Fruit fly (Drosophila melanogaster) whole organism, embryonic: Measurements from ENCODE around the gene clumsy.

Source experiments
- BEAF-32 ChIP-seq: fragments of 200-800 bp; sonication (Bioruptor generic); optimal IDR thresholded peaks from 3 replicates; lab custom pipeline; 2017; ENCODE audit warnings: missing biosample characterization, missing genetic modification characterization, mild to moderate bottlenecking, moderate library complexity, missing genetic modification reagents
- CG10267 ChIP-seq: fragments of 200-800 bp; sonication (Bioruptor generic); optimal IDR thresholded peaks from 2 replicates; lab custom pipeline; 2018; ENCODE audit warnings: missing biosample characterization, mild to moderate bottlenecking, missing genetic modification characterization, moderate library complexity
- CG10543 ChIP-seq: fragments of 200-800 bp; sonication (Bioruptor generic); optimal IDR thresholded peaks from 3 replicates; lab custom pipeline; 2017; ENCODE audit warnings: missing biosample characterization, mild to moderate bottlenecking, missing genetic modification characterization, moderate library complexity
- CG1233 ChIP-seq: fragments of 200-800 bp; sonication (Bioruptor generic); optimal IDR thresholded peaks from 4 replicates; lab custom pipeline; 2018; ENCODE audit warnings: missing biosample characterization, mild to moderate bottlenecking, missing genetic modification characterization
- CG12391 ChIP-seq: fragments of 200-800 bp; sonication (Bioruptor generic); optimal IDR thresholded peaks from 3 replicates; lab custom pipeline; 2018; ENCODE audit warnings: missing biosample characterization, mild to moderate bottlenecking, missing genetic modification characterization, moderate library complexity
- CG12769 ChIP-seq: fragments of 200-800 bp; sonication (Bioruptor generic); optimal IDR thresholded peaks from 2 replicates; lab custom pipeline; 2019; ENCODE audit warnings: missing biosample characterization, mild to moderate bottlenecking, missing genetic modification characterization, moderate library complexity
- CG1529 ChIP-seq: fragments of 200-800 bp; sonication (Bioruptor generic); optimal IDR thresholded peaks from 3 replicates; lab custom pipeline; 2018; ENCODE audit warnings: missing biosample characterization, missing genetic modification characterization
- CG16863 ChIP-seq: fragments of 200-800 bp; sonication (Bioruptor generic); optimal IDR thresholded peaks from 3 replicates; lab custom pipeline; 2016; ENCODE audit warnings: missing biosample characterization, missing genetic modification characterization
- CG17568 ChIP-seq: fragments of 200-800 bp; sonication (Bioruptor generic); optimal IDR thresholded peaks from 2 replicates; lab custom pipeline; 2018; ENCODE audit warnings: missing biosample characterization, mild to moderate bottlenecking, missing genetic modification characterization, moderate library complexity
- CG17829 ChIP-seq: fragments of 200-800 bp; optimal IDR thresholded peaks from 2 replicates; lab custom pipeline; 2019; ENCODE audit warnings: missing biosample characterization, mild to moderate bottlenecking, missing genetic modification characterization, moderate library complexity
- CG1832 ChIP-seq: fragments of 200-800 bp; sonication (Bioruptor generic); optimal IDR thresholded peaks from 2 replicates; lab custom pipeline; 2017; ENCODE audit warnings: missing biosample characterization, mild to moderate bottlenecking, missing genetic modification characterization, inconsistent platforms
- CG2116 ChIP-seq: fragments of 200-800 bp; sonication (Bioruptor generic); optimal IDR thresholded peaks from 3 replicates; lab custom pipeline; 2018; ENCODE audit warnings: missing biosample characterization, mild to moderate bottlenecking, missing genetic modification characterization
- CG30403 ChIP-seq: fragments of 200-800 bp; sonication (Bioruptor generic); optimal IDR thresholded peaks from 3 replicates; lab custom pipeline; 2016; ENCODE audit warnings: missing biosample characterization, missing genetic modification characterization
- CG31441 ChIP-seq: fragments of 200-800 bp; sonication (Bioruptor generic); IDR thresholded peaks from 2 replicates; pipeline ENCODE4 v1.3.6; 2022; ENCODE audit warnings: missing biosample characterization, missing genetic modification characterization
- CG4282 ChIP-seq: fragments of 200-800 bp; sonication (Bioruptor generic); optimal IDR thresholded peaks from 2 replicates; lab custom pipeline; 2016; ENCODE audit warnings: missing biosample characterization, missing genetic modification characterization
- CG4424 ChIP-seq: fragments of 200-800 bp; sonication (Bioruptor generic); optimal IDR thresholded peaks from 3 replicates; lab custom pipeline; 2016; ENCODE audit warnings: missing biosample characterization, missing genetic modification characterization
- CG7357 ChIP-seq: fragments of 200-800 bp; sonication (Bioruptor generic); IDR thresholded peaks from 3 replicates; pipeline ENCODE4 v1.3.6; 2022; ENCODE audit warnings: missing biosample characterization, missing genetic modification characterization
- CG8290 ChIP-seq, 3 experiments: fragments of 200-800 bp; sonication (Bioruptor generic); optimal IDR thresholded peaks; 2 replicates each; lab custom pipeline; 2016 to 2019; ENCODE audit warnings: missing biosample characterization in 3 of 3, missing genetic modification characterization in 3 of 3, mild to moderate bottlenecking in 2 of 3, moderate library complexity in 1 of 3
- CG9797 ChIP-seq: fragments of 200-800 bp; sonication (Bioruptor generic); optimal IDR thresholded peaks from 3 replicates; lab custom pipeline; 2018; ENCODE audit warnings: missing biosample characterization, mild to moderate bottlenecking, missing genetic modification characterization
- CG9932 ChIP-seq: fragments of 200-800 bp; sonication (Bioruptor generic); IDR thresholded peaks from 2 replicates; pipeline ENCODE4 v1.3.6; 2022; ENCODE audit warnings: missing biosample characterization, missing genetic modification characterization
- D19A ChIP-seq: fragments of 200-800 bp; optimal IDR thresholded peaks from 3 replicates; lab custom pipeline; 2019; ENCODE audit warnings: missing biosample characterization, mild to moderate bottlenecking, missing genetic modification characterization, moderate library complexity
- E2f2 ChIP-seq: fragments of 200-800 bp; sonication (Bioruptor generic); IDR thresholded peaks from 2 replicates; pipeline ENCODE4 v1.3.6; 2022; ENCODE audit warnings: missing biosample characterization, missing genetic modification characterization
- Ets65A ChIP-seq: fragments of 200-800 bp; sonication (Bioruptor generic); peaks from one replicate; lab custom pipeline; 2016; ENCODE audit warnings: missing biosample characterization, missing genetic modification characterization
- Gug ChIP-seq: fragments of 200-800 bp; sonication (Bioruptor generic); IDR thresholded peaks from 4 replicates; pipeline ENCODE4 v1.3.6; 2022; ENCODE audit warnings: missing biosample characterization, missing genetic modification characterization
- H2.0 ChIP-seq: fragments of 200-800 bp; sonication (Bioruptor generic); IDR thresholded peaks from 2 replicates; pipeline ENCODE4 v1.3.6; 2022; ENCODE audit warnings: missing biosample characterization, missing genetic modification characterization
- HLH3B ChIP-seq: fragments of 200-800 bp; sonication (Bioruptor generic); IDR thresholded peaks from 2 replicates; pipeline ENCODE4 v1.3.6; 2022; ENCODE audit warnings: missing biosample characterization, missing genetic modification characterization
- HmgZ ChIP-seq: fragments of 200-800 bp; sonication (Bioruptor generic); optimal IDR thresholded peaks from 2 replicates; lab custom pipeline; 2018; ENCODE audit warnings: missing biosample characterization, mild to moderate bottlenecking, missing genetic modification characterization
- Hr51 ChIP-seq, 2 experiments: fragments of 200-800 bp; sonication (Bioruptor generic); optimal IDR thresholded peaks; 2 replicates in 1 of 2; 3 replicates in 1 of 2; lab custom pipeline; 2016 to 2018; ENCODE audit warnings: missing biosample characterization in 2 of 2, missing genetic modification characterization in 2 of 2, mild to moderate bottlenecking in 1 of 2, moderate library complexity in 1 of 2
- Lhr ChIP-seq: fragments of 200-800 bp; sonication (Bioruptor generic); optimal IDR thresholded peaks from 3 replicates; lab custom pipeline; 2017; ENCODE audit warnings: mild to moderate bottlenecking, missing biosample characterization, missing genetic modification reagents, missing genetic modification characterization
- Lim3 ChIP-seq: fragments of 200-800 bp; sonication (Bioruptor generic); IDR thresholded peaks from 2 replicates; pipeline ENCODE4 v1.3.6; 2022; ENCODE audit warnings: missing biosample characterization, missing genetic modification characterization
- MBD-R2 ChIP-seq: fragments of 200-800 bp; sonication (Bioruptor generic); IDR thresholded peaks from 2 replicates; pipeline ENCODE4 v1.3.6; 2022; ENCODE audit warnings: missing biosample characterization, missing genetic modification characterization
- Scr ChIP-seq: fragments of 200-800 bp; sonication (Bioruptor generic); IDR thresholded peaks from 2 replicates; pipeline ENCODE4 v1.3.6; 2022; ENCODE audit warnings: missing biosample characterization, missing genetic modification characterization; ENCODE audit not compliant: partially characterized antibody
- Side ChIP-seq: fragments of 200-800 bp; sonication (Bioruptor generic); optimal IDR thresholded peaks from 2 replicates; lab custom pipeline; 2016; ENCODE audit warnings: missing biosample characterization, missing genetic modification characterization
- Sin3A ChIP-seq: fragments of >200 bp; optimal IDR thresholded peaks from 2 replicates; lab custom pipeline; 2018
- Stat92E ChIP-seq, 3 experiments: fragments of >200 bp in 2 of 3; fragments of 200-800 bp in 1 of 3; sonication (Bioruptor generic) in 1 of 3; optimal IDR thresholded peaks; 2 replicates each; lab custom pipeline; 2017 to 2019; ENCODE audit warnings: missing biosample characterization in 3 of 3, missing genetic modification characterization in 3 of 3, mild to moderate bottlenecking in 1 of 3, moderate library complexity in 1 of 3
- YL-1 ChIP-seq: fragments of 200-800 bp; sonication (Bioruptor generic); optimal IDR thresholded peaks from 3 replicates; lab custom pipeline; 2017; ENCODE audit warnings: missing biosample characterization, mild to moderate bottlenecking, missing genetic modification characterization
- ci ChIP-seq: fragments of 200-800 bp; sonication (Bioruptor generic); IDR thresholded peaks from 3 replicates; pipeline ENCODE4 v1.3.6; 2022; ENCODE audit warnings: missing biosample characterization, missing genetic modification characterization
- cwo ChIP-seq: fragments of 200-800 bp; sonication (Bioruptor generic); optimal IDR thresholded peaks from 3 replicates; lab custom pipeline; 2017; ENCODE audit warnings: missing biosample characterization, missing genetic modification characterization, mild to moderate bottlenecking, moderate library complexity, missing genetic modification reagents
- dan ChIP-seq: fragments of 200-800 bp; sonication (Bioruptor generic); IDR thresholded peaks from 2 replicates; pipeline ENCODE4 v1.3.6; 2022; ENCODE audit warnings: missing biosample characterization, missing genetic modification characterization
- dm ChIP-seq: fragments of 200-800 bp; sonication (Bioruptor generic); optimal IDR thresholded peaks from 3 replicates; lab custom pipeline; 2016; ENCODE audit warnings: missing biosample characterization, missing genetic modification characterization
- ems ChIP-seq: fragments of 200-800 bp; sonication (Bioruptor generic); optimal IDR thresholded peaks from 3 replicates; lab custom pipeline; 2016; ENCODE audit warnings: missing biosample characterization, missing genetic modification characterization
- fru ChIP-seq: fragments of >200 bp; optimal IDR thresholded peaks from 2 replicates; lab custom pipeline; 2017
- ftz-f1 ChIP-seq: fragments of 200-800 bp; sonication (Bioruptor generic); optimal IDR thresholded peaks from 2 replicates; lab custom pipeline; 2016; ENCODE audit warnings: missing biosample characterization, missing genetic modification characterization
- insv ChIP-seq, 2 experiments: fragments of 200-800 bp; sonication (Bioruptor generic); optimal IDR thresholded peaks; 3 replicates each; lab custom pipeline; 2016 to 2018; ENCODE audit warnings: missing biosample characterization in 2 of 2, missing genetic modification characterization in 2 of 2
- phol ChIP-seq: fragments of 200-800 bp; sonication (Bioruptor generic); optimal IDR thresholded peaks from 3 replicates; lab custom pipeline; 2018; ENCODE audit warnings: missing biosample characterization, mild to moderate bottlenecking, missing genetic modification characterization, moderate library complexity
- pita ChIP-seq: fragments of 200-800 bp; sonication (Bioruptor generic); optimal IDR thresholded peaks from 2 replicates; lab custom pipeline; 2017; ENCODE audit warnings: missing biosample characterization, mild to moderate bottlenecking, missing genetic modification characterization
- sens ChIP-seq: fragments of 200-800 bp; sonication (Bioruptor generic); peaks from one replicate; lab custom pipeline; 2016; ENCODE audit warnings: missing biosample characterization, missing genetic modification characterization
- sim ChIP-seq: fragments of 200-800 bp; sonication (Bioruptor generic); IDR thresholded peaks from 2 replicates; pipeline ENCODE4 v1.3.6; 2022; ENCODE audit warnings: missing biosample characterization, missing genetic modification characterization

The clumsy gene

dm6 chr2L:21251750-21252149 is 45.5 kb downstream of the clumsy start (continued):
- TF ChIP-seq CG1832 (GFP tag; lab: Kevin White, UChicago): peak; percentile 65
- peak; percentile 44 for TF ChIP-seq CG12769
- TF ChIP-seq ftz-f1: peak; percentile 85
- TF ChIP-seq CG10543 (GFP tag; lab: Kevin White, UChicago): peak; percentile 28
- TF ChIP-seq, all 482 proteins: peak for 39

dm6 chr2L:21259008-21259407 is 52.7 kb downstream of the clumsy start:
- TF ChIP-seq Stat92E (GFP tag; optimal IDR thresholded peaks at IDR 0.05; lab: Kevin White, UChicago): no peak
- TF ChIP-seq Gug (GFP tag; lab: Robert Waterston, UW): no peak

- TF ChIP-seq E2f2 (peak; percentile 43), CG17568 (GFP tag; lab: Kevin White, UChicago) (peak; percentile 15), Hr51 (GFP tag; optimal IDR thresholded peaks at IDR 0.05; lab: Kevin White, UChicago) (peak in 1 of 2 experiments; percentile 20), cwo (GFP tag; lab: Kevin White, UChicago) (no peak), CG7357 (GFP tag; lab: Robert Waterston, UW) (0 out of 3 replicates have a peak, but pooled peaks have one; percentile 38), YL-1 (peak; percentile 47), Sin3A (lab: Kevin White, UChicago) (peak; percentile 37), HmgZ (peak; percentile 22), sim (GFP tag; lab: Robert Waterston, UW) (no peak), CG31441 (GFP tag; lab: Robert Waterston, UW) (no peak), pita (GFP tag; lab: Kevin White, UChicago) (no peak), fru (lab: Kevin White, UChicago) (no peak), Lim3 (GFP tag; lab: Robert Waterston, UW) (no peak), CG9932 (GFP tag; lab: Robert Waterston, UW) (no peak), D19A (tag; lab: Kevin White, UChicago) (no peak), insv (GFP tag; optimal IDR thresholded peaks at IDR 0.05; lab: Kevin White, UChicago) (no peak), CG9797 (GFP tag; lab: Kevin White, UChicago) (peak; percentile 74), H2.0 (GFP tag; lab: Robert Waterston, UW) (no peak), ems (peak; percentile 36), CG12391 (tag; lab: Kevin White, UChicago) (peak; percentile 34), CG2116 (GFP tag; lab: Kevin White, UChicago) (peak; percentile 16), Side (GFP tag; lab: Kevin White, UChicago) (peak; percentile 9), Scr (peak; percentile 43), CG1233 (GFP tag; lab: Kevin White, UChicago) (peak; percentile 12), ci (GFP tag; lab: Robert Waterston, UW) (no peak; the same call in 2 of the 3 replicates), CG8290 (GFP tag; optimal IDR thresholded peaks at IDR 0.05; lab: Kevin White, UChicago) (peak; percentile 4), CG8290 (tag; optimal IDR thresholded peaks at IDR 0.05; lab: Kevin White, UChicago) (no peak), CG4282 (GFP tag; lab: Kevin White, UChicago) (no peak), sens (GFP tag; lab: Kevin White, UChicago) (peak; percentile 83), dan (GFP tag; lab: Robert Waterston, UW) (no peak), Lhr (GFP tag; lab: Kevin White, UChicago) (peak; percentile 34), phol (peak; percentile 75), dm (peak; percentile 32), MBD-R2 (GFP tag; lab: Robert Waterston, UW) (0 out of 2 replicates have a peak, but pooled peaks have one; percentile 48), CG1529 (GFP tag; lab: Kevin White, UChicago) (no peak), CG4424 (GFP tag; lab: Kevin White, UChicago) (peak; percentile 17), HLH3B (no peak), CG10267 (peak; percentile 52), Ets65A (GFP tag; lab: Kevin White, UChicago) (peak; percentile 77), CG17829 (tag; lab: Kevin White, UChicago) (peak; percentile 43), CG30403 (GFP tag; lab: Kevin White, UChicago) (peak; percentile 35), CG16863 (GFP tag; lab: Kevin White, UChicago) (no peak), BEAF-32 (GFP tag; lab: Kevin White, UChicago) (peak; percentile 44)
Measured at dm6 chr2L:21260869-21261268, 54.6 kb downstream of the clumsy start.
